Fruit fly (Drosophila melanogaster) whole organism, prepupa: ENCODE data around the gene zf30C.

ENCODE experiments used
- CG10631 ChIP-seq: fragments of 200-800 bp; sonication (Bioruptor generic); optimal IDR thresholded peaks from 2 replicates; lab custom pipeline; 2016; ENCODE audit warnings: missing biosample characterization, missing genetic modification characterization
- CG11294 ChIP-seq: fragments of 200-800 bp; sonication (Bioruptor generic); IDR thresholded peaks from 2 replicates; pipeline ENCODE4 v1.3.6; 2022; ENCODE audit warnings: missing biosample characterization, missing genetic modification characterization
- CG11762 ChIP-seq: fragments of 200-800 bp; sonication (Bioruptor generic); optimal IDR thresholded peaks from 3 replicates; lab custom pipeline; 2016; ENCODE audit warnings: missing biosample characterization, missing genetic modification characterization; ENCODE audit not compliant: insufficient read depth
- CG11902 ChIP-seq: fragments of 200-800 bp; sonication (Bioruptor generic); optimal IDR thresholded peaks from 3 replicates; lab custom pipeline; 2016; ENCODE audit warnings: missing biosample characterization, missing genetic modification characterization
- CG15336 ChIP-seq: fragments of 200-800 bp; sonication (Bioruptor generic); IDR thresholded peaks from 2 replicates; pipeline ENCODE4 v1.3.6; 2022; ENCODE audit warnings: missing biosample characterization, missing genetic modification characterization
- CG1621 ChIP-seq: fragments of 200-800 bp; sonication (Bioruptor generic); optimal IDR thresholded peaks from 3 replicates; lab custom pipeline; 2018; ENCODE audit warnings: missing biosample characterization, mild to moderate bottlenecking, missing genetic modification characterization
- CG16779 ChIP-seq: fragments of 200-800 bp; sonication (Bioruptor generic); optimal IDR thresholded peaks from 3 replicates; lab custom pipeline; 2017; ENCODE audit warnings: missing biosample characterization, mild to moderate bottlenecking, missing genetic modification characterization
- CG3032 ChIP-seq: fragments of 200-800 bp; optimal IDR thresholded peaks from 2 replicates; lab custom pipeline; 2019; ENCODE audit warnings: missing biosample characterization, mild to moderate bottlenecking, missing genetic modification characterization, moderate library complexity
- CG31627 ChIP-seq: fragments of 200-800 bp; sonication (Bioruptor generic); optimal IDR thresholded peaks from 3 replicates; lab custom pipeline; 2016; ENCODE audit warnings: missing biosample characterization, missing genetic modification characterization
- CG32006 ChIP-seq: fragments of 200-800 bp; sonication (Bioruptor generic); optimal IDR thresholded peaks from 3 replicates; lab custom pipeline; 2017; ENCODE audit warnings: missing biosample characterization, mild to moderate bottlenecking, missing genetic modification characterization
- CG34406 ChIP-seq: fragments of 200-800 bp; sonication (Bioruptor generic); optimal IDR thresholded peaks from 3 replicates; lab custom pipeline; 2016; ENCODE audit warnings: missing biosample characterization, missing genetic modification characterization
- CG3919 ChIP-seq: fragments of 200-800 bp; sonication (Bioruptor generic); optimal IDR thresholded peaks from 3 replicates; lab custom pipeline; 2016; ENCODE audit warnings: missing biosample characterization, missing genetic modification characterization
- CG6808 ChIP-seq: fragments of 200-800 bp; sonication (Bioruptor generic); optimal IDR thresholded peaks from 3 replicates; lab custom pipeline; 2017; ENCODE audit warnings: missing biosample characterization, missing genetic modification characterization, mild to moderate bottlenecking, moderate library complexity, missing genetic modification reagents
- CG7368 ChIP-seq: fragments of 200-800 bp; sonication (Bioruptor generic); optimal IDR thresholded peaks from 3 replicates; lab custom pipeline; 2016; ENCODE audit warnings: missing biosample characterization, missing genetic modification characterization
- CG8319 ChIP-seq: fragments of 200-800 bp; sonication (Bioruptor generic); optimal IDR thresholded peaks from 3 replicates; lab custom pipeline; 2016; ENCODE audit warnings: missing biosample characterization, missing genetic modification characterization
- CG8632 ChIP-seq: fragments of 200-800 bp; sonication (Bioruptor generic); optimal IDR thresholded peaks from 3 replicates; lab custom pipeline; 2016; ENCODE audit warnings: missing biosample characterization, missing genetic modification characterization
- Eip75B ChIP-seq: fragments of 200-800 bp; sonication (Bioruptor generic); optimal IDR thresholded peaks from 3 replicates; lab custom pipeline; 2016; ENCODE audit warnings: missing biosample characterization, missing genetic modification characterization
- Eip78C ChIP-seq: fragments of 200-800 bp; sonication (Bioruptor generic); peaks from one replicate; lab custom pipeline; 2016; ENCODE audit warnings: missing biosample characterization, missing genetic modification characterization
- Eip93F ChIP-seq: fragments of 200-800 bp; sonication (Bioruptor generic); optimal IDR thresholded peaks from 2 replicates; lab custom pipeline; 2016; ENCODE audit warnings: missing biosample characterization, mild to moderate bottlenecking, missing genetic modification characterization
- Gug ChIP-seq: fragments of 200-800 bp; sonication (Bioruptor generic); IDR thresholded peaks from 2 replicates; pipeline ENCODE4 v1.3.6; 2022; ENCODE audit warnings: missing biosample characterization, missing genetic modification characterization
- Hr4 ChIP-seq: fragments of 200-800 bp; sonication (Bioruptor generic); optimal IDR thresholded peaks from 3 replicates; lab custom pipeline; 2016; ENCODE audit warnings: missing biosample characterization, missing genetic modification characterization
- Lpt ChIP-seq: fragments of 200-800 bp; sonication (Bioruptor generic); optimal IDR thresholded peaks from 3 replicates; lab custom pipeline; 2016; ENCODE audit warnings: missing biosample characterization, missing genetic modification characterization
- Met ChIP-seq: fragments of 200-800 bp; sonication (Bioruptor generic); optimal IDR thresholded peaks from 3 replicates; lab custom pipeline; 2016; ENCODE audit warnings: missing biosample characterization, missing genetic modification characterization
- OdsH ChIP-seq: fragments of 200-800 bp; sonication (Bioruptor generic); optimal IDR thresholded peaks from 3 replicates; lab custom pipeline; 2016; ENCODE audit warnings: missing biosample characterization, missing genetic modification characterization
- Smox ChIP-seq: fragments of 200-800 bp; sonication (Bioruptor generic); optimal IDR thresholded peaks from 3 replicates; lab custom pipeline; 2016; ENCODE audit warnings: missing biosample characterization, missing genetic modification characterization
- Sox15 ChIP-seq: fragments of 200-800 bp; sonication (Bioruptor generic); optimal IDR thresholded peaks from 3 replicates; lab custom pipeline; 2016; ENCODE audit warnings: missing biosample characterization, missing genetic modification characterization
- achi ChIP-seq: fragments of 200-800 bp; sonication (Bioruptor generic); optimal IDR thresholded peaks from 3 replicates; lab custom pipeline; 2016; ENCODE audit warnings: missing biosample characterization, missing genetic modification characterization
- acj6 ChIP-seq: fragments of 200-800 bp; sonication (Bioruptor generic); optimal IDR thresholded peaks from 3 replicates; lab custom pipeline; 2016; ENCODE audit warnings: missing biosample characterization, missing genetic modification characterization
- cyc ChIP-seq: fragments of 200-800 bp; sonication (Bioruptor generic); optimal IDR thresholded peaks from 3 replicates; lab custom pipeline; 2016; ENCODE audit warnings: missing biosample characterization, missing genetic modification characterization
- eg ChIP-seq: fragments of 200-800 bp; sonication (Bioruptor generic); IDR thresholded peaks from 3 replicates; pipeline ENCODE4 v1.3.6; 2022; ENCODE audit warnings: missing biosample characterization, missing genetic modification characterization
- esn ChIP-seq: fragments of 200-800 bp; sonication (Bioruptor generic); optimal IDR thresholded peaks from 2 replicates; lab custom pipeline; 2016; ENCODE audit warnings: missing biosample characterization, mild to moderate bottlenecking, missing genetic modification characterization, moderate library complexity
- fd59A ChIP-seq: fragments of 200-800 bp; sonication (Bioruptor generic); optimal IDR thresholded peaks from 2 replicates; lab custom pipeline; 2017; ENCODE audit warnings: missing biosample characterization, mild to moderate bottlenecking, missing genetic modification characterization, missing genetic modification reagents
- lz ChIP-seq: fragments of 200-800 bp; sonication (Bioruptor generic); optimal IDR thresholded peaks from 3 replicates; lab custom pipeline; 2016; ENCODE audit warnings: missing biosample characterization, missing genetic modification characterization
- spab ChIP-seq: fragments of 200-800 bp; sonication (Bioruptor generic); optimal IDR thresholded peaks from 2 replicates; lab custom pipeline; 2017; ENCODE audit warnings: missing biosample characterization, mild to moderate bottlenecking, missing genetic modification characterization, missing genetic modification reagents
- ss ChIP-seq, 2 experiments: fragments of 200-800 bp; sonication (Bioruptor generic); optimal IDR thresholded peaks; 2 replicates in 1 of 2; 3 replicates in 1 of 2; lab custom pipeline; 2017 to 2018; ENCODE audit warnings: mild to moderate bottlenecking in 2 of 2, missing biosample characterization in 2 of 2, missing genetic modification characterization in 2 of 2, moderate library complexity in 1 of 2
- svp ChIP-seq: fragments of 200-800 bp; sonication (Bioruptor generic); peaks from one replicate; lab custom pipeline; 2016; ENCODE audit warnings: missing biosample characterization, missing genetic modification characterization

The zf30C gene

DNA sequence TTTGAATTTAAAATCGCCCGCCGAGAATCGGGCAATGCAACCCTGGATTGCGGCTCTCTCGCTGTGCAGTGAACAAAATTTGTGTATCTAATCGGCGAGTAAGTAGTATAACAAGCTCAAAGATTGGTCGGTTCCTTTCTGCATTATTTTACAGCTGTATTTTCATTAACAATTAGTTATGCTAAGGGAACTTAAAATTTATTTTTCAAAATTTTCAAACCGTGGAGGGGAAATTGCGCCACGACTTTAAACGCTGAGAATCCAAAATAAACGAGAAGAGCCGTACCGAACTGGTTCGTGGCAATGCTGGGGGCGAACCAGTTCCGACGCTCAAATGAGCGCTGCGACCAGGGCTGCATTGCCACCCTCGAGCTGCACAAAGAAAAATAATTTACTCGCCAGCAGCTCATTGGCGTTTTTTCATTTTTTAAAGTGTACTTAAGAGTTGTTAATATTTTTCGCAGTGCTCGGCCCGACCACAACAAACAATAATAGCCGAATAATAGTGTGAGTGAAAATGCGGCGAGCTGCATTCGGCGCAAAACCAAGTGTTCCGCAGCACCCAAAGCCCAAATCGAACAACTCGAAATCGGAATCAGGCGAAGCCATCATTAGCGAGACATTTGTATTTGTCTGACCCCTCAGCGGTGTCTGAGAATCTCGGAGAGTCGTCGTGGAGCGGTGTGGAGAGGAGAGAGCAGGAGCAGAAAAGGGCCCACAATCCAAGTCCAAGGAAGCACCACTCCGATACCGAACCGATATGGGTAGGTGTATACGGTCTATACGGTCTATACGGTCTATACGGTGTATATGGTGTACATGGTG lies at the start of gene zf30C (continued):
- peak; percentile 90 for TF ChIP-seq OdsH
- peak; percentile 86 for TF ChIP-seq CG11902
- TF ChIP-seq CG3032 (tag; lab: Kevin White, UChicago): peak; percentile 65
- peak; percentile 90 for TF ChIP-seq acj6 (GFP tag; lab: Kevin White, UChicago)
- peak; percentile 54 for TF ChIP-seq CG6808 (GFP tag; lab: Kevin White, UChicago)
- peak; percentile 94 for TF ChIP-seq cyc
- TF ChIP-seq CG11762: peak; percentile 72
- TF ChIP-seq eg (GFP tag; lab: Robert Waterston, UW): peak; percentile 92
- peak; percentile 75 for TF ChIP-seq CG15336 (GFP tag; lab: Robert Waterston, UW)
- TF ChIP-seq Met: peak; percentile 89

- TF ChIP-seq CG8319 (GFP tag; lab: Kevin White, UChicago) (no peak), CG32006 (GFP tag; lab: Kevin White, UChicago) (no peak), Lpt (GFP tag; lab: Kevin White, UChicago) (no peak), achi (GFP tag; lab: Kevin White, UChicago) (no peak), CG7368 (GFP tag; lab: Kevin White, UChicago) (no peak), CG1621 (tag; lab: Kevin White, UChicago) (no peak), Hr4 (GFP tag; lab: Kevin White, UChicago) (no peak), CG31627 (no peak), CG16779 (tag; lab: Kevin White, UChicago) (no peak), Eip75B (GFP tag; lab: Kevin White, UChicago) (no peak), fd59A (GFP tag; lab: Kevin White, UChicago) (no peak), Gug (GFP tag; lab: Robert Waterston, UW) (no peak), CG6808 (GFP tag; lab: Kevin White, UChicago) (no peak), Eip93F (no peak), svp (GFP tag; lab: Kevin White, UChicago) (no peak), eg (GFP tag; lab: Robert Waterston, UW) (no peak), CG3919 (GFP tag; lab: Kevin White, UChicago) (no peak), CG11902 (no peak), Sox15 (GFP tag; lab: Kevin White, UChicago) (no peak)
- TF ChIP-seq, all 60 proteins: peak for 0
Measured at dm6 chr2L:9711107-9711585, 47.0 kb upstream of the zf30C start, which contains the start of gene CG4364. Gene CG4364, minus strand, starts transcription at chr2L:9711271.

dm6 chr2L:9728791-9729190 lies 29.4 kb upstream of the zf30C start:
- TF ChIP-seq CG16779 (tag; lab: Kevin White, UChicago): no peak
- no peak for TF ChIP-seq CG8319 (GFP tag; lab: Kevin White, UChicago)

dm6 chr2L:9729618-9730284 lies 28.4 kb upstream of the zf30C start, which contains the start of gene CG13116:
Gene CG13116, plus strand, starts transcription at chr2L:9729940.
- no peak for TF ChIP-seq CG11762
- no peak for TF ChIP-seq lz (GFP tag; lab: Kevin White, UChicago)
- TF ChIP-seq OdsH: no peak
- no peak for TF ChIP-seq esn (GFP tag; lab: Kevin White, UChicago)
- TF ChIP-seq CG8319 (GFP tag; lab: Kevin White, UChicago): no peak
- TF ChIP-seq Smox (GFP tag; lab: Kevin White, UChicago): no peak
- no peak for TF ChIP-seq CG34406 (GFP tag; lab: Kevin White, UChicago)
- TF ChIP-seq CG11294 (GFP tag; lab: Robert Waterston, UW): no peak
- peak; percentile 93 for TF ChIP-seq svp (GFP tag; lab: Kevin White, UChicago)
- TF ChIP-seq Eip78C (GFP tag; lab: Kevin White, UChicago): peak; percentile 36
- TF ChIP-seq cyc: no peak
- no peak for TF ChIP-seq acj6 (GFP tag; lab: Kevin White, UChicago)
- no peak for TF ChIP-seq CG16779 (tag; lab: Kevin White, UChicago)
- no peak for TF ChIP-seq CG10631 (GFP tag; lab: Kevin White, UChicago)
- TF ChIP-seq ss (GFP tag; optimal IDR thresholded peaks at IDR 0.05; lab: Kevin White, UChicago): peak in 1 of 2 experiments; percentile 3
- no peak for TF ChIP-seq CG8632
- TF ChIP-seq Hr4 (GFP tag; lab: Kevin White, UChicago): no peak
- no peak for TF ChIP-seq achi (GFP tag; lab: Kevin White, UChicago)
- no peak for TF ChIP-seq spab (GFP tag; lab: Kevin White, UChicago)
